Worm (Caenorhabditis elegans) whole organism, L1 larva: Measurements from ENCODE around the gene C04F6.9.

ENCODE experiments used
- C34B4.2 ChIP-seq: sonication (generic microtip); optimal IDR thresholded peaks from 2 replicates; lab custom pipeline; 2017; ENCODE audit warnings: mild to moderate bottlenecking, missing genetic modification characterization, missing compliant biosample characterization
- elt-2 ChIP-seq: sonication (generic microtip); optimal IDR thresholded peaks from 2 replicates; lab custom pipeline; 2016; ENCODE audit warnings: missing genetic modification characterization, mild to moderate bottlenecking, inconsistent platforms, missing compliant biosample characterization, missing genetic modification reagents
- lir-3 ChIP-seq: sonication (generic microtip); optimal IDR thresholded peaks from 2 replicates; lab custom pipeline; 2016; ENCODE audit warnings: mild to moderate bottlenecking, missing genetic modification characterization, moderate library complexity, missing compliant biosample characterization; ENCODE audit not compliant: poor library complexity
- lsy-2 ChIP-seq, 2 experiments: fragments of 150-350 bp; optimal IDR thresholded peaks; 2 replicates each; lab custom pipeline; 2014; ENCODE audit warnings: missing biosample characterization in 2 of 2, missing genetic modification characterization in 2 of 2
- mdl-1 ChIP-seq, 2 experiments: fragments of 150-350 bp; optimal IDR thresholded peaks; 2 replicates each; lab custom pipeline; 2014 to 2017; ENCODE audit warnings: missing biosample characterization in 2 of 2, missing genetic modification characterization in 2 of 2, inconsistent platforms in 1 of 2
- nhr-11 ChIP-seq: fragments of 150-350 bp; optimal IDR thresholded peaks from 2 replicates; lab custom pipeline; 2014; ENCODE audit warnings: missing biosample characterization, missing genetic modification characterization
- nhr-12 ChIP-seq: sonication (generic microtip); optimal IDR thresholded peaks from 2 replicates; lab custom pipeline; 2017; ENCODE audit warnings: missing biosample characterization, missing genetic modification characterization

DNA sequence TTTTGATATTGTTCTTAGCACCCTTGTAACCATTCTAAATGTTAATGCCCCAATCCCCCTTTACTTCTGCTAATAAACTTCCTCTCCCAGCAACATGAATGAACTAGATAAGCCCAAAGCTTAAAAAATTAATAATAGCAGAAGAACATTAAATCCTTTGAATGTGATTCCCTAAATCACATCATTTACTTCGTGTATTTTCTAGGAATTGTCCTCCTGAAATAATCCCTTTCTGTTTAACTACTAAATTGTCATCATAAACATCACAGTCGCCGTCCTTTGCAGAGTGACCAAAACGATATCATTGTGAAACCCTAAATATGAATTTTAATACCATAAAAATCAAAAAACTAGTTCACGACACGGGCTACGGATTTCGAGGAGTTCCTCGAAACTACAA is 14.3 kb downstream of the C04F6.9 start:
- TF ChIP-seq lir-3 (no peak), mdl-1 (tag; optimal IDR thresholded peaks at IDR 0.05; lab: Kevin White, UChicago) (no peak), nhr-11 (tag; lab: Kevin White, UChicago) (no peak), C34B4.2 (tag; lab: Kevin White, UChicago) (no peak), nhr-12 (no peak), elt-2 (tag; lab: Kevin White, UChicago) (no peak), lsy-2 (tag; optimal IDR thresholded peaks at IDR 0.05; lab: Kevin White, UChicago) (no peak)
